Worm (Caenorhabditis elegans) whole organism, mixed stage, embryonic: ENCODE measurements around the gene C06C3.10.

ENCODE experiments used
- M03D4.4 ChIP-seq: sonication (generic microtip); optimal IDR thresholded peaks from 2 replicates; lab custom pipeline; 2017; ENCODE audit warnings: mild to moderate bottlenecking, missing genetic modification characterization, missing compliant biosample characterization
- blmp-1 ChIP-seq: fragments of 150-350 bp; optimal IDR thresholded peaks from 2 replicates; lab custom pipeline; 2014; ENCODE audit warnings: missing biosample characterization, missing genetic modification characterization
- ceh-43 ChIP-seq: fragments of 200-800 bp; sonication (Bioruptor generic); optimal IDR thresholded peaks from 2 replicates; lab custom pipeline; 2018; ENCODE audit warnings: mild to moderate bottlenecking, missing genetic modification characterization, moderate library complexity, missing compliant biosample characterization
- ceh-83 ChIP-seq: fragments of 200-800 bp; sonication (Bioruptor generic); optimal IDR thresholded peaks from 2 replicates; lab custom pipeline; 2018; ENCODE audit warnings: mild to moderate bottlenecking, missing genetic modification characterization, missing compliant biosample characterization
- ces-1 ChIP-seq: fragments of 150-350 bp; optimal IDR thresholded peaks from 2 replicates; lab custom pipeline; 2014; ENCODE audit warnings: missing biosample characterization, missing genetic modification reagents, missing genetic modification characterization
- cnd-1 ChIP-seq: fragments of 200-800 bp; sonication (Bioruptor generic); optimal IDR thresholded peaks from 2 replicates; lab custom pipeline; 2018; ENCODE audit warnings: mild to moderate bottlenecking, missing genetic modification characterization, missing compliant biosample characterization
- drap-1 ChIP-seq: fragments of 200-800 bp; sonication (Bioruptor generic); optimal IDR thresholded peaks from 3 replicates; lab custom pipeline; 2018; ENCODE audit warnings: mild to moderate bottlenecking, missing genetic modification characterization, missing compliant biosample characterization
- elt-1 ChIP-seq: sonication (generic microtip); optimal IDR thresholded peaks from 2 replicates; lab custom pipeline; 2017; ENCODE audit warnings: missing genetic modification characterization, mild to moderate bottlenecking, missing compliant biosample characterization, antibody characterized with exemption, moderate library complexity, borderline replicate concordance; ENCODE audit not compliant: insufficient read depth
- elt-3 ChIP-seq: fragments of 150-350 bp; optimal IDR thresholded peaks from 2 replicates; lab custom pipeline; 2014; ENCODE audit warnings: missing biosample characterization, missing genetic modification characterization
- flh-1 ChIP-seq: fragments of 200-800 bp; sonication (Bioruptor generic); optimal IDR thresholded peaks from 2 replicates; lab custom pipeline; 2018; ENCODE audit warnings: mild to moderate bottlenecking, missing genetic modification characterization, moderate library complexity, missing compliant biosample characterization
- ham-2 ChIP-seq: fragments of 200-800 bp; sonication (Bioruptor generic); optimal IDR thresholded peaks from 2 replicates; lab custom pipeline; 2018; ENCODE audit warnings: mild to moderate bottlenecking, missing genetic modification characterization, missing compliant biosample characterization
- hlh-1 ChIP-seq: fragments of 150-350 bp; optimal IDR thresholded peaks from 2 replicates; lab custom pipeline; 2014; ENCODE audit warnings: missing biosample characterization, missing genetic modification reagents, missing genetic modification characterization
- lin-13 ChIP-seq: fragments of 150-350 bp; optimal IDR thresholded peaks from 2 replicates; lab custom pipeline; 2014; ENCODE audit warnings: missing biosample characterization, missing genetic modification characterization
- lin-32 ChIP-seq: fragments of 200-800 bp; sonication (Bioruptor generic); optimal IDR thresholded peaks from 2 replicates; lab custom pipeline; 2018; ENCODE audit warnings: mild to moderate bottlenecking, missing genetic modification characterization, missing compliant biosample characterization
- lsy-2 ChIP-seq: fragments of 150-350 bp; optimal IDR thresholded peaks from 2 replicates; lab custom pipeline; 2014; ENCODE audit warnings: missing biosample characterization, missing genetic modification characterization
- mab-5 ChIP-seq: fragments of 150-350 bp; optimal IDR thresholded peaks from 2 replicates; lab custom pipeline; 2014; ENCODE audit warnings: missing biosample characterization, missing genetic modification characterization
- mls-2 ChIP-seq: sonication (generic microtip); optimal IDR thresholded peaks from 2 replicates; lab custom pipeline; 2016; ENCODE audit warnings: mild to moderate bottlenecking, missing genetic modification characterization, moderate library complexity, missing compliant biosample characterization
- nhr-12 ChIP-seq: fragments of 150-350 bp; optimal IDR thresholded peaks from 2 replicates; lab custom pipeline; 2014; ENCODE audit warnings: missing biosample characterization, missing genetic modification characterization
- nhr-2 ChIP-seq: fragments of 150-350 bp; optimal IDR thresholded peaks from 2 replicates; lab custom pipeline; 2014; ENCODE audit warnings: missing biosample characterization, missing genetic modification characterization
- nhr-237 ChIP-seq: fragments of 150-350 bp; optimal IDR thresholded peaks from 2 replicates; lab custom pipeline; 2014; ENCODE audit warnings: missing biosample characterization, missing genetic modification characterization
- nhr-28 ChIP-seq: fragments of 150-350 bp; optimal IDR thresholded peaks from 2 replicates; lab custom pipeline; 2014; ENCODE audit warnings: missing biosample characterization, missing genetic modification characterization
- nhr-76 ChIP-seq: sonication (generic microtip); optimal IDR thresholded peaks from 2 replicates; lab custom pipeline; 2017; ENCODE audit warnings: missing biosample characterization, missing genetic modification characterization
- pha-4 ChIP-seq: fragments of 150-350 bp; optimal IDR thresholded peaks from 2 replicates; lab custom pipeline; 2018; ENCODE audit warnings: missing biosample characterization, missing genetic modification reagents, missing genetic modification characterization
- sem-2 ChIP-seq: fragments of 200-800 bp; sonication (Bioruptor generic); optimal IDR thresholded peaks from 2 replicates; lab custom pipeline; 2018; ENCODE audit warnings: mild to moderate bottlenecking, missing genetic modification characterization, missing compliant biosample characterization
- snpc-4 ChIP-seq: fragments of 150-350 bp; optimal IDR thresholded peaks from 2 replicates; lab custom pipeline; 2014; ENCODE audit warnings: missing biosample characterization, missing genetic modification characterization
- sptf-1 ChIP-seq: sonication (generic microtip); optimal IDR thresholded peaks from 2 replicates; lab custom pipeline; 2017; ENCODE audit warnings: mild to moderate bottlenecking, missing genetic modification characterization, moderate library complexity, missing compliant biosample characterization
- tbx-8 ChIP-seq: fragments of 200-800 bp; sonication (Bioruptor generic); optimal IDR thresholded peaks from 2 replicates; lab custom pipeline; 2018; ENCODE audit warnings: mild to moderate bottlenecking, missing genetic modification characterization, moderate library complexity, missing compliant biosample characterization
- unc-120 ChIP-seq: sonication (generic microtip); optimal IDR thresholded peaks from 2 replicates; lab custom pipeline; 2017; ENCODE audit warnings: missing genetic modification characterization, missing compliant biosample characterization; ENCODE audit not compliant: poor library complexity, severe bottlenecking
- unc-39 ChIP-seq: fragments of 150-350 bp; optimal IDR thresholded peaks from 2 replicates; lab custom pipeline; 2014; ENCODE audit warnings: missing biosample characterization, missing genetic modification characterization
- unc-62 ChIP-seq: fragments of 150-350 bp; optimal IDR thresholded peaks from 2 replicates; lab custom pipeline; 2014; ENCODE audit warnings: missing biosample characterization, missing genetic modification reagents, missing genetic modification characterization
- ztf-11 ChIP-seq: fragments of 150-350 bp; optimal IDR thresholded peaks from 2 replicates; lab custom pipeline; 2014; ENCODE audit warnings: missing biosample characterization, missing genetic modification characterization

Gene C06C3.10

ce11 chrII:9407020-9407419, 30.0 kb upstream of the C06C3.10 start, which contains the start of gene mpz-6:
Gene mpz-6, minus strand, starts transcription at chrII:9407120.
- no peak for TF ChIP-seq nhr-2 (tag; lab: Kevin White, UChicago)
- TF ChIP-seq lin-13 (tag; lab: Kevin White, UChicago), result no peak
- TF ChIP-seq sptf-1, result no peak
- no peak for TF ChIP-seq nhr-76
- no peak for TF ChIP-seq mls-2 (tag; lab: Kevin White, UChicago)
- TF ChIP-seq tbx-8 (GFP tag; lab: Kevin White, UChicago), result no peak
- no peak for TF ChIP-seq ham-2 (GFP tag; lab: Kevin White, UChicago)
- no peak for TF ChIP-seq elt-1
- no peak for TF ChIP-seq nhr-28 (tag; lab: Kevin White, UChicago)
- TF ChIP-seq hlh-1 (tag; lab: Kevin White, UChicago), result no peak
- TF ChIP-seq nhr-237 (tag; lab: Kevin White, UChicago), result no peak
- no peak for TF ChIP-seq sem-2 (GFP tag; lab: Kevin White, UChicago)
- no peak for TF ChIP-seq lsy-2 (tag; lab: Kevin White, UChicago)
- TF ChIP-seq cnd-1 (tag; lab: Kevin White, UChicago), result no peak

- TF ChIP-seq snpc-4 (tag; lab: Kevin White, UChicago), result no peak
- TF ChIP-seq tbx-8 (GFP tag; lab: Kevin White, UChicago), result no peak
- TF ChIP-seq elt-3 (tag; lab: Kevin White, UChicago), result no peak
- TF ChIP-seq ceh-43 (GFP tag; lab: Kevin White, UChicago), result no peak
These were observed 26.8 kb upstream of the C06C3.10 start, which contains the start of gene Y51B9A.5 for ce11 chrII:9403846-9404245. Gene Y51B9A.5, plus strand, starts transcription at chrII:9404146.

- TF ChIP-seq pha-4 (tag; lab: Kevin White, UChicago), result no peak
- TF ChIP-seq blmp-1 (tag; lab: Kevin White, UChicago), result no peak
- no peak for TF ChIP-seq elt-3 (tag; lab: Kevin White, UChicago)
- no peak for TF ChIP-seq ceh-83
- no peak for TF ChIP-seq M03D4.4 (tag; lab: Kevin White, UChicago)
- TF ChIP-seq flh-1 (GFP tag; lab: Kevin White, UChicago), result no peak
- no peak for TF ChIP-seq drap-1 (GFP tag; lab: Kevin White, UChicago)
- TF ChIP-seq cnd-1 (tag; lab: Kevin White, UChicago), result no peak
- no peak for TF ChIP-seq ceh-43 (GFP tag; lab: Kevin White, UChicago)
- TF ChIP-seq sptf-1, result no peak
- no peak for TF ChIP-seq nhr-76
- TF ChIP-seq ztf-11, result no peak
- TF ChIP-seq, all 35 proteins: peak for 0
These were observed 26.0 kb upstream of the C06C3.10 start, which contains the start of gene Y51B9A.6 for ce11 chrII:9403087-9403486. Gene Y51B9A.6, minus strand, starts transcription at chrII:9403187.

- TF ChIP-seq ces-1 (GFP tag; lab: Kevin White, UChicago) (no peak), flh-1 (GFP tag; lab: Kevin White, UChicago) (no peak), nhr-28 (tag; lab: Kevin White, UChicago) (no peak), ham-2 (GFP tag; lab: Kevin White, UChicago) (no peak), snpc-4 (tag; lab: Kevin White, UChicago) (no peak)
- TF ChIP-seq, all 35 proteins: peak for 0
These were observed 22.7 kb upstream of the C06C3.10 start, which contains the start of gene Y51B9A.7 for ce11 chrII:9399746-9400145. Gene Y51B9A.7, plus strand, starts transcription at chrII:9400046.

- TF ChIP-seq flh-1 (GFP tag; lab: Kevin White, UChicago) (no peak), lin-13 (tag; lab: Kevin White, UChicago) (no peak), ham-2 (GFP tag; lab: Kevin White, UChicago) (no peak), snpc-4 (tag; lab: Kevin White, UChicago) (no peak), unc-39 (tag; lab: Kevin White, UChicago) (no peak), drap-1 (GFP tag; lab: Kevin White, UChicago) (no peak)
These were observed 21.4 kb upstream of the C06C3.10 start, which contains the start of the genes Y51B9A.14 and Y51B9A.8 for ce11 chrII:9398370-9398901. Gene Y51B9A.14, minus strand, starts transcription at chrII:9398470. Gene Y51B9A.8, plus strand, starts transcription at chrII:9398851.

- TF ChIP-seq M03D4.4 (tag; lab: Kevin White, UChicago) (no peak), cnd-1 (tag; lab: Kevin White, UChicago) (no peak), sem-2 (GFP tag; lab: Kevin White, UChicago) (no peak), unc-120 (tag; lab: Kevin White, UChicago) (no peak), nhr-237 (tag; lab: Kevin White, UChicago) (no peak), mab-5 (tag; lab: Kevin White, UChicago) (no peak), lin-32 (GFP tag; lab: Kevin White, UChicago) (no peak), nhr-12 (no peak), elt-1 (no peak), unc-62 (GFP tag; lab: Kevin White, UChicago) (no peak), unc-39 (tag; lab: Kevin White, UChicago) (no peak), hlh-1 (tag; lab: Kevin White, UChicago) (no peak)
These were observed 20.4 kb upstream of the C06C3.10 start, which contains the start of gene Y51B9A.9 for ce11 chrII:9397496-9397895. Gene Y51B9A.9, minus strand, starts transcription at chrII:9397596.
